Worm (Caenorhabditis elegans) whole organism, L4/young adult: Measurements from ENCODE around the gene srsx-34.

Experiments used
- dao-5 ChIP-seq: sonication (generic microtip); optimal IDR thresholded peaks from 2 replicates; lab custom pipeline; 2016; ENCODE audit warnings: missing genotype, missing genetic modification characterization, moderate library complexity, missing compliant biosample characterization
- him-1 ChIP-seq: sonication (generic microtip); optimal IDR thresholded peaks from 2 replicates; lab custom pipeline; 2016; ENCODE audit warnings: missing genotype, missing genetic modification reagents, missing genetic modification characterization, missing compliant biosample characterization

DNA sequence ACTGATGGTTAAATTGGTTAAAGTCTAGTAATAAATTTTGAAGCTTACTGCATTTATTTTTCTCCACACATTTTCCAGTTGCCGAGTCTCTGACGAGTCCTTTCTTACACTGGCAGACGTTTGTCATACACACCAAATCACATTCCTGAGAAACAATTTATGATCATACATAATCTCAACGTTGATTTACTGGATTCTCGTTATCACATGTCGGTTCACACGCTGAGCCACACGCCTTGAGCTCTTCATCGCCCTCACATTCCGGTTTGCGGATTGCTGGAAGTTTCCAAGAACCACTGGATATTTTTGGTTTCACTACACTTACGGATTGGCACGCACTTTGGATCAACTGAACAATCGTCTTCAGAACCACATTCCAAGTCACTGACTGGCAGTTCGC, 19.9 kb downstream of the srsx-34 start:
- TF ChIP-seq him-1 (tag; lab: Kevin White, UChicago) (no peak), dao-5 (tag; lab: Kevin White, UChicago) (no peak)
